Worm (Caenorhabditis elegans) whole organism, young adult: ENCODE data around the gene K01G5.8.

Experiments used
- B0336.3 ChIP-seq: fragments of 200-800 bp; sonication (Bioruptor generic); IDR thresholded peaks from 2 replicates; pipeline ENCODE4 v1.3.6; 2022; ENCODE audit warnings: missing genetic modification characterization, missing compliant biosample characterization
- D2030.7 ChIP-seq: fragments of 200-800 bp; sonication (Bioruptor generic); IDR thresholded peaks from 2 replicates; pipeline ENCODE4 v1.3.6; 2022; ENCODE audit warnings: missing genetic modification reagents, missing genetic modification characterization, missing compliant biosample characterization
- F10E7.11 ChIP-seq: sonication (generic microtip); optimal IDR thresholded peaks from 2 replicates; lab custom pipeline; 2017; ENCODE audit warnings: mild to moderate bottlenecking, missing genetic modification characterization, moderate library complexity, missing compliant biosample characterization
- F22D6.2 ChIP-seq: sonication (generic microtip); optimal IDR thresholded peaks from 2 replicates; lab custom pipeline; 2016; ENCODE audit warnings: mild to moderate bottlenecking, missing genetic modification characterization, missing compliant biosample characterization
- F37B4.10 ChIP-seq: fragments of 200-800 bp; sonication (Bioruptor generic); IDR thresholded peaks from 2 replicates; pipeline ENCODE4 v1.3.6; 2022; ENCODE audit warnings: missing genetic modification characterization, missing compliant biosample characterization
- F39B2.1 ChIP-seq: fragments of 200-800 bp; sonication (Bioruptor generic); IDR thresholded peaks from 2 replicates; pipeline ENCODE4 v1.3.6; 2022; ENCODE audit warnings: missing genetic modification reagents, missing genetic modification characterization, missing compliant biosample characterization
- F55B11.4 ChIP-seq: sonication (generic microtip); optimal IDR thresholded peaks from 2 replicates; lab custom pipeline; 2016; ENCODE audit warnings: missing compliant biosample characterization, missing genetic modification characterization, borderline replicate concordance; ENCODE audit not compliant: insufficient read depth
- F57A8.1 ChIP-seq: fragments of 200-800 bp; sonication (Bioruptor generic); optimal IDR thresholded peaks from 2 replicates; lab custom pipeline; 2018; ENCODE audit warnings: mild to moderate bottlenecking, missing genetic modification characterization, moderate library complexity, missing compliant biosample characterization
- F57C9.4 ChIP-seq: sonication (generic microtip); optimal IDR thresholded peaks from 2 replicates; lab custom pipeline; 2017; ENCODE audit warnings: mild to moderate bottlenecking, missing genetic modification characterization, missing compliant biosample characterization
- T07F8.4 ChIP-seq: sonication (generic microtip); optimal IDR thresholded peaks from 2 replicates; lab custom pipeline; 2016; ENCODE audit warnings: mild to moderate bottlenecking, missing genetic modification characterization, moderate library complexity, missing compliant biosample characterization
- T26A5.8 ChIP-seq: sonication (generic microtip); optimal IDR thresholded peaks from 2 replicates; lab custom pipeline; 2016; ENCODE audit warnings: missing genetic modification characterization, missing compliant biosample characterization
- Y53G8AR.9 ChIP-seq: fragments of 200-800 bp; sonication (Bioruptor generic); conservative IDR thresholded peaks from 2 replicates; pipeline ENCODE4 v1.3.6; 2022; ENCODE audit warnings: missing genetic modification reagents, missing genetic modification characterization, missing compliant biosample characterization
- bed-2 ChIP-seq: fragments of 200-800 bp; sonication (Bioruptor generic); IDR thresholded peaks from 2 replicates; pipeline ENCODE4 v1.3.6; 2022; ENCODE audit warnings: missing genetic modification reagents, missing genetic modification characterization, missing compliant biosample characterization
- ccch-3 ChIP-seq: fragments of 200-800 bp; sonication (Bioruptor generic); optimal IDR thresholded peaks from 2 replicates; lab custom pipeline; 2018; ENCODE audit warnings: mild to moderate bottlenecking, missing genetic modification characterization, missing compliant biosample characterization
- ceh-100 ChIP-seq: fragments of 200-800 bp; sonication (Bioruptor generic); IDR thresholded peaks from 2 replicates; pipeline ENCODE4 v1.3.6; 2022; ENCODE audit warnings: missing genetic modification reagents, missing genetic modification characterization, missing compliant biosample characterization
- ceh-27 ChIP-seq: fragments of 200-800 bp; sonication (Bioruptor generic); optimal IDR thresholded peaks from 2 replicates; lab custom pipeline; 2018; ENCODE audit warnings: mild to moderate bottlenecking, missing genetic modification characterization, moderate library complexity, missing compliant biosample characterization
- die-1 ChIP-seq: sonication (generic microtip); optimal IDR thresholded peaks from 2 replicates; lab custom pipeline; 2016; ENCODE audit warnings: missing genotype, mild to moderate bottlenecking, missing genetic modification characterization, missing compliant biosample characterization
- dox-1 ChIP-seq: fragments of 200-800 bp; sonication (Bioruptor generic); IDR thresholded peaks from 2 replicates; pipeline ENCODE4 v1.3.6; 2022; ENCODE audit warnings: missing genetic modification reagents, missing genetic modification characterization, missing compliant biosample characterization
- egrh-3 ChIP-seq: fragments of 200-800 bp; sonication (Bioruptor generic); IDR thresholded peaks from 2 replicates; pipeline ENCODE4 v1.3.6; 2022; ENCODE audit warnings: missing genetic modification reagents, missing genetic modification characterization, missing compliant biosample characterization
- ets-4 ChIP-seq: fragments of 200-800 bp; sonication (Bioruptor generic); optimal IDR thresholded peaks from 2 replicates; lab custom pipeline; 2018; ENCODE audit warnings: mild to moderate bottlenecking, missing genetic modification characterization, missing compliant biosample characterization
- gei-17 ChIP-seq: fragments of 200-800 bp; sonication (Bioruptor generic); optimal IDR thresholded peaks from 2 replicates; lab custom pipeline; 2018; ENCODE audit warnings: mild to moderate bottlenecking, missing genetic modification characterization, missing compliant biosample characterization
- him-1 ChIP-seq: sonication (generic microtip); optimal IDR thresholded peaks from 2 replicates; lab custom pipeline; 2016; ENCODE audit warnings: missing genotype, missing genetic modification reagents, missing genetic modification characterization, missing compliant biosample characterization
- hlh-12 ChIP-seq: sonication (generic microtip); optimal IDR thresholded peaks from 2 replicates; lab custom pipeline; 2016; ENCODE audit warnings: missing genetic modification characterization, missing compliant biosample characterization
- hrde-1 ChIP-seq: sonication (generic microtip); optimal IDR thresholded peaks from 2 replicates; lab custom pipeline; 2016; ENCODE audit warnings: missing genetic modification characterization, mild to moderate bottlenecking, missing compliant biosample characterization, moderate library complexity, missing genotype, missing genetic modification reagents, borderline replicate concordance
- hsf-1 ChIP-seq: fragments of 200-800 bp; sonication (Bioruptor generic); IDR thresholded peaks from 2 replicates; pipeline ENCODE4 v1.3.6; 2022; ENCODE audit warnings: missing genetic modification reagents, missing genetic modification characterization, missing compliant biosample characterization
- let-526 ChIP-seq: fragments of 200-800 bp; sonication (Bioruptor generic); IDR thresholded peaks from 2 replicates; pipeline ENCODE4 v1.3.6; 2022; ENCODE audit warnings: missing genetic modification reagents, missing genetic modification characterization, missing compliant biosample characterization
- let-607 ChIP-seq, 2 experiments: fragments of 200-800 bp in 1 of 2; sonication (Bioruptor generic) in 1 of 2; sonication (generic microtip) in 1 of 2; optimal IDR thresholded peaks; 2 replicates each; lab custom pipeline; 2016 to 2018; ENCODE audit warnings: mild to moderate bottlenecking in 2 of 2, missing compliant biosample characterization in 2 of 2, missing genetic modification characterization in 2 of 2, moderate library complexity in 2 of 2, missing genotype in 1 of 2
- lin-35 ChIP-seq, 3 experiments: fragments of 150-350 bp in 2 of 3; sonication (generic microtip) in 1 of 3; optimal IDR thresholded peaks; 2 replicates each; lab custom pipeline; 2014 to 2018; ENCODE audit warnings: missing biosample characterization in 3 of 3, missing genetic modification characterization in 3 of 3, missing genetic modification reagents in 3 of 3
- lin-54 ChIP-seq: fragments of 200-800 bp; sonication (Bioruptor generic); optimal IDR thresholded peaks from 2 replicates; lab custom pipeline; 2018; ENCODE audit warnings: mild to moderate bottlenecking, missing genetic modification characterization, missing compliant biosample characterization
- madf-6 ChIP-seq: fragments of 200-800 bp; sonication (Bioruptor generic); IDR thresholded peaks from 2 replicates; pipeline ENCODE4 v1.3.6; 2022; ENCODE audit warnings: missing genetic modification reagents, missing genetic modification characterization, missing compliant biosample characterization
- mcd-1 ChIP-seq: fragments of 200-800 bp; sonication (Bioruptor generic); IDR thresholded peaks from 2 replicates; pipeline ENCODE4 v1.3.6; 2022; ENCODE audit warnings: missing genetic modification reagents, missing genetic modification characterization, missing compliant biosample characterization
- nfya-2 ChIP-seq: fragments of 200-800 bp; sonication (Bioruptor generic); IDR thresholded peaks from 2 replicates; pipeline ENCODE4 v1.3.6; 2022; ENCODE audit warnings: missing genetic modification reagents, missing genetic modification characterization, missing compliant biosample characterization
- nfyb-1 ChIP-seq: fragments of 200-800 bp; sonication (Bioruptor generic); IDR thresholded peaks from 2 replicates; pipeline ENCODE4 v1.3.6; 2022; ENCODE audit warnings: missing genetic modification reagents, missing genetic modification characterization, missing compliant biosample characterization
- nhr-179 ChIP-seq: sonication (generic microtip); optimal IDR thresholded peaks from 2 replicates; lab custom pipeline; 2016; ENCODE audit warnings: mild to moderate bottlenecking, missing genetic modification characterization, missing compliant biosample characterization
- pbrm-1 ChIP-seq: fragments of 200-800 bp; sonication (Bioruptor generic); IDR thresholded peaks from 2 replicates; pipeline ENCODE4 v1.3.6; 2022; ENCODE audit warnings: missing genetic modification reagents, missing genetic modification characterization, missing compliant biosample characterization
- pha-4 ChIP-seq: fragments of 150-350 bp; sonication (generic microtip); optimal IDR thresholded peaks from 2 replicates; lab custom pipeline; 2014; ENCODE audit warnings: missing biosample characterization, missing genetic modification reagents, missing genetic modification characterization
- rec-8 ChIP-seq, 2 experiments: sonication (generic microtip); optimal IDR thresholded peaks; 2 replicates each; lab custom pipeline; 2016; ENCODE audit warnings: mild to moderate bottlenecking in 2 of 2, missing genetic modification characterization in 2 of 2, missing genetic modification reagents in 2 of 2, missing genotype in 2 of 2, missing biosample characterization in 1 of 2, missing compliant biosample characterization in 1 of 2, moderate library complexity in 1 of 2
- sdz-38 ChIP-seq: sonication (generic microtip); optimal IDR thresholded peaks from 2 replicates; lab custom pipeline; 2016; ENCODE audit warnings: missing genotype, missing genetic modification characterization, missing compliant biosample characterization
- snpc-1.1 ChIP-seq: sonication (generic microtip); optimal IDR thresholded peaks from 2 replicates; lab custom pipeline; 2017; ENCODE audit warnings: missing genetic modification characterization, mild to moderate bottlenecking, missing compliant biosample characterization, antibody characterized with exemption, moderate library complexity, missing genotype, missing genetic modification reagents; ENCODE audit not compliant: insufficient read depth
- snpc-1.3 ChIP-seq: sonication (generic microtip); optimal IDR thresholded peaks from 2 replicates; lab custom pipeline; 2017; ENCODE audit warnings: missing genetic modification characterization, mild to moderate bottlenecking, missing compliant biosample characterization, antibody characterized with exemption, moderate library complexity, missing genotype, missing genetic modification reagents; ENCODE audit not compliant: insufficient read depth
- snpc-3.4 ChIP-seq: sonication (generic microtip); optimal IDR thresholded peaks from 2 replicates; lab custom pipeline; 2017; ENCODE audit warnings: missing genetic modification characterization, mild to moderate bottlenecking, missing compliant biosample characterization, antibody characterized with exemption, moderate library complexity, missing genotype, missing genetic modification reagents
- snpc-4 ChIP-seq, 5 experiments: fragments of 150-350 bp in 1 of 5; sonication (generic microtip) in 4 of 5; optimal IDR thresholded peaks; 2 replicates each; lab custom pipeline; 2014 to 2018; ENCODE audit warnings: missing genetic modification characterization in 5 of 5, missing biosample characterization in 3 of 5, antibody characterized with exemption in 2 of 5, mild to moderate bottlenecking in 2 of 5, missing compliant biosample characterization in 2 of 5, missing genotype in 2 of 5, moderate library complexity in 2 of 5, missing genetic modification reagents in 1 of 5
- tbp1 ChIP-seq: fragments of 200-800 bp; sonication (Bioruptor generic); optimal IDR thresholded peaks from 2 replicates; lab custom pipeline; 2018; ENCODE audit warnings: mild to moderate bottlenecking, missing genetic modification characterization, missing compliant biosample characterization
- tlf-1 ChIP-seq: fragments of 200-800 bp; sonication (Bioruptor generic); optimal IDR thresholded peaks from 2 replicates; lab custom pipeline; 2018; ENCODE audit warnings: mild to moderate bottlenecking, missing genetic modification characterization, missing compliant biosample characterization
- unc-62 ChIP-seq: fragments of 150-350 bp; optimal IDR thresholded peaks from 2 replicates; lab custom pipeline; 2014; ENCODE audit warnings: missing biosample characterization, missing genetic modification reagents, missing genetic modification characterization
- zim-3 ChIP-seq: sonication (generic microtip); optimal IDR thresholded peaks from 2 replicates; lab custom pipeline; 2017; ENCODE audit warnings: mild to moderate bottlenecking, missing genetic modification characterization, moderate library complexity, missing compliant biosample characterization
- ztf-3 ChIP-seq: fragments of 200-800 bp; sonication (Bioruptor generic); optimal IDR thresholded peaks from 2 replicates; lab custom pipeline; 2018; ENCODE audit warnings: mild to moderate bottlenecking, missing genetic modification characterization, missing compliant biosample characterization

K01G5.8 gene

DNA sequence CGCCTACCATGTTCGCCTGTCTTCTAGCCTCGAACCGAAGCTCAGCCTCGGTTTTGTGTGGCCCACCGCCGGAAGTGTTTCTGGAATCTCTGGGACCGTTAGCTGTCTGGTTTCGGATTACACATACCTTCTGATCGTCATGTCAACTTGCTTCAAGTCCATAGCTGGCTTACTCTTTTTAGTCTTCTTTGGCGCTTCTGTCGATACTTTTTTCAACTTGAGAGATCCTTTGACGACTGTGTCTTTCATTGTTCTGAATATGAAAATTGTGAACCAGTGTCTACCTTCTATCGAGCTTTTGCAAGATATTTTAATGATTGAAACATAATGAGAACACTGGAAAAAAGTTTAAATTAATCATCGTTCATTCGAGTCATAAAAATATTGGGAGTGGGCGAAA lies at the start of gene K01G5.8:
Gene K01G5.8 (minus strand): TSS at position 255 of the 400 bp plus-strand sequence.
- TF ChIP-seq F37B4.10 (GFP tag; lab: Robert Waterston, UW) (no peak), nfya-2 (GFP tag; lab: Robert Waterston, UW) (no peak), sdz-38 (tag; lab: Kevin White, UChicago) (no peak), snpc-3.4 (tag; lab: Kevin White, UChicago) (no peak), D2030.7 (GFP tag; lab: Robert Waterston, UW) (peak; percentile 50; the same call in 1 of the 2 replicates), T07F8.4 (tag; lab: Kevin White, UChicago) (no peak), nhr-179 (tag; lab: Kevin White, UChicago) (no peak), B0336.3 (GFP tag; lab: Robert Waterston, UW) (peak; percentile 26; the same call in 1 of the 2 replicates), him-1 (tag; lab: Kevin White, UChicago) (no peak), rec-8 (tag; optimal IDR thresholded peaks at IDR 0.05; lab: Kevin White, UChicago) (no peak), bed-2 (GFP tag; lab: Robert Waterston, UW) (no peak), mcd-1 (GFP tag; lab: Robert Waterston, UW) (peak; percentile 6; the same call in 1 of the 2 replicates), F57A8.1 (no peak), ztf-3 (GFP tag; lab: Kevin White, UChicago) (no peak), ets-4 (GFP tag; lab: Kevin White, UChicago) (no peak), die-1 (tag; lab: Kevin White, UChicago) (no peak), zim-3 (tag; lab: Kevin White, UChicago) (no peak), snpc-1.1 (tag; lab: Kevin White, UChicago) (peak; percentile 29), F55B11.4 (no peak), lin-35 (GFP tag; optimal IDR thresholded peaks at IDR 0.05; lab: Kevin White, UChicago) (no peak), ceh-27 (no peak), snpc-1.3 (tag; lab: Kevin White, UChicago) (peak; percentile 54), ceh-100 (GFP tag; lab: Robert Waterston, UW) (0 out of 2 replicates have a peak, but pooled peaks have one; percentile 11), madf-6 (GFP tag; lab: Robert Waterston, UW) (peak; percentile 67), egrh-3 (GFP tag; lab: Robert Waterston, UW) (no peak), pha-4 (tag; lab: Kevin White, UChicago) (no peak), let-526 (GFP tag; lab: Robert Waterston, UW) (no peak), lin-54 (GFP tag; lab: Kevin White, UChicago) (peak; percentile 39), snpc-4 (GFP tag; optimal IDR thresholded peaks at IDR 0.05; lab: Kevin White, UChicago) (no peak), snpc-4 (tag; optimal IDR thresholded peaks at IDR 0.05; lab: Kevin White, UChicago) (no peak), nfyb-1 (GFP tag; lab: Robert Waterston, UW) (0 out of 2 replicates have a peak, but pooled peaks have one; percentile 12), pbrm-1 (GFP tag; lab: Robert Waterston, UW) (no peak), ccch-3 (GFP tag; lab: Kevin White, UChicago) (no peak), F22D6.2 (tag; lab: Kevin White, UChicago) (no peak), let-607 (tag; optimal IDR thresholded peaks at IDR 0.05; lab: Kevin White, UChicago) (no peak), F10E7.11 (tag; lab: Kevin White, UChicago) (no peak), T26A5.8 (no peak), gei-17 (GFP tag; lab: Kevin White, UChicago) (no peak), hrde-1 (tag; lab: Kevin White, UChicago) (no peak), F57C9.4 (tag; lab: Kevin White, UChicago) (no peak), tbp1 (GFP tag; lab: Kevin White, UChicago) (no peak), hlh-12 (no peak), Y53G8AR.9 (GFP tag; lab: Robert Waterston, UW) (peak; percentile 61; the same call in 1 of the 2 replicates), unc-62 (GFP tag; lab: Kevin White, UChicago) (no peak), hsf-1 (GFP tag; lab: Robert Waterston, UW) (peak; percentile 66), tlf-1 (GFP tag; lab: Kevin White, UChicago) (peak; percentile 46), F39B2.1 (GFP tag; lab: Robert Waterston, UW) (0 out of 2 replicates have a peak, but pooled peaks have one; percentile 11), dox-1 (GFP tag; lab: Robert Waterston, UW) (no peak)
